Worm (Caenorhabditis elegans) whole organism, L4/young adult: ENCODE measurements around the gene rde-4.

ENCODE experiments used
- W03F9.2 ChIP-seq: fragments of 150-350 bp; optimal IDR thresholded peaks from 2 replicates; lab custom pipeline; 2014; ENCODE audit warnings: missing biosample characterization, missing genetic modification characterization
- dao-5 ChIP-seq: sonication (generic microtip); optimal IDR thresholded peaks from 2 replicates; lab custom pipeline; 2016; ENCODE audit warnings: missing genotype, missing genetic modification characterization, moderate library complexity, missing compliant biosample characterization

ce11 chrIII:10215882-10216281 lies 2.6 kb downstream of the rde-4 start:
- TF ChIP-seq W03F9.2 (tag; lab: Kevin White, UChicago) (no peak), dao-5 (tag; lab: Kevin White, UChicago) (no peak)
